Fruit fly (Drosophila melanogaster) Kc167 (cell line): ENCODE results near the gene Acf.

Source experiments
- Myc ChIP-seq: fragments of >200 bp; optimal IDR thresholded peaks from 2 replicates; lab custom pipeline; 2017; ENCODE audit warnings: missing external identifiers
- Sin3A ChIP-seq: fragments of >200 bp; optimal IDR thresholded peaks from 2 replicates; lab custom pipeline; 2018; ENCODE audit warnings: missing external identifiers
- h ChIP-seq: fragments of >200 bp; optimal IDR thresholded peaks from 3 replicates; lab custom pipeline; 2018; ENCODE audit warnings: missing external identifiers
- psq ChIP-seq: fragments of >200 bp; optimal IDR thresholded peaks from 2 replicates; lab custom pipeline; 2017; ENCODE audit warnings: missing external identifiers
- ttk ChIP-seq: sonication (Bioruptor generic); optimal IDR thresholded peaks from 2 replicates; lab custom pipeline; 2017; ENCODE audit warnings: missing external identifiers

DNA sequence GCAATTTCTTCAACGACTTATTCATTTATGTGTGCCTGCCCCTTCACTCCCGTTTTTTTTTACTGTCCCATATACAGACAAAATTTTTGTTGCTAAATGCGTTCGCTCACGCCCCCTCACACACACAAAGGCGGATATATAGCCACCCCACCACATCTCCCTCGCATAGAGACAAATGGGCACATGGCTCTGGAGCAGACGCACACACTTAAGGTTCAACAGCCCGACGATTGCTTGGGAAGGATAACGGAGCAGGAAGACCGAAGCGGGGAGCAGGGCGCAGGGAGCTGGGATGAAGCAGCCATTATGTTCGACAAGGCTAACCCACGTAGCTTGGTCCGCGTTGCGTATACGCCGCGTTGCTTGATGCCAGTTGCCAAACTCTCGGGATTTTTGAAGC is 32.6 kb downstream of the Acf start:
- no peak for TF ChIP-seq ttk (lab: Kevin White, UChicago)
- TF ChIP-seq h (lab: Kevin White, UChicago): no peak
- no peak for TF ChIP-seq psq
- TF ChIP-seq Sin3A: no peak
- no peak for TF ChIP-seq Myc (lab: Kevin White, UChicago)
